Fruit fly (Drosophila melanogaster) whole organism, embryonic: ENCODE results near the gene CG6901.

Experiments used
- Abd-B ChIP-seq: fragments of 200-800 bp; sonication (Bioruptor generic); optimal IDR thresholded peaks from 2 replicates; lab custom pipeline; 2018; ENCODE audit warnings: missing biosample characterization, mild to moderate bottlenecking, missing genetic modification characterization, moderate library complexity
- C15 ChIP-seq: fragments of 200-800 bp; sonication (Bioruptor generic); IDR thresholded peaks from 3 replicates; pipeline ENCODE4 v1.3.6; 2022; ENCODE audit warnings: missing biosample characterization, missing genetic modification characterization
- CG10267 ChIP-seq: fragments of 200-800 bp; sonication (Bioruptor generic); optimal IDR thresholded peaks from 2 replicates; lab custom pipeline; 2018; ENCODE audit warnings: missing biosample characterization, mild to moderate bottlenecking, missing genetic modification characterization, moderate library complexity
- CG11085 ChIP-seq: fragments of 200-800 bp; sonication (Bioruptor generic); IDR thresholded peaks from 2 replicates; pipeline ENCODE4 v1.3.6; 2022; ENCODE audit warnings: missing biosample characterization, missing genetic modification characterization
- CG11398 ChIP-seq: fragments of 200-800 bp; sonication (Bioruptor generic); optimal IDR thresholded peaks from 2 replicates; lab custom pipeline; 2016; ENCODE audit warnings: missing biosample characterization, missing genetic modification characterization
- CG14860 ChIP-seq: fragments of 200-800 bp; sonication (Bioruptor generic); IDR thresholded peaks from 3 replicates; pipeline ENCODE4 v1.3.6; 2022; ENCODE audit warnings: missing biosample characterization, missing genetic modification characterization; ENCODE audit not compliant: partially characterized antibody
- CG15073 ChIP-seq: fragments of 200-800 bp; sonication (Bioruptor generic); optimal IDR thresholded peaks from 2 replicates; lab custom pipeline; 2016; ENCODE audit warnings: missing biosample characterization, missing genetic modification characterization
- CG15514 ChIP-seq: fragments of 200-800 bp; sonication (Bioruptor generic); optimal IDR thresholded peaks from 3 replicates; lab custom pipeline; 2017; ENCODE audit warnings: missing biosample characterization, missing genetic modification characterization, mild to moderate bottlenecking, moderate library complexity, missing genetic modification reagents
- CG16863 ChIP-seq: fragments of 200-800 bp; sonication (Bioruptor generic); optimal IDR thresholded peaks from 3 replicates; lab custom pipeline; 2016; ENCODE audit warnings: missing biosample characterization, missing genetic modification characterization
- CG2199 ChIP-seq: fragments of 200-800 bp; sonication (Bioruptor generic); IDR thresholded peaks from 3 replicates; pipeline ENCODE4 v1.3.6; 2022; ENCODE audit warnings: missing biosample characterization, missing genetic modification characterization
- CG8924 ChIP-seq: fragments of 200-800 bp; optimal IDR thresholded peaks from 3 replicates; lab custom pipeline; 2019; ENCODE audit warnings: missing biosample characterization, mild to moderate bottlenecking, missing genetic modification characterization, moderate library complexity
- CTCF ChIP-seq: fragments of 200-800 bp; sonication (Bioruptor generic); optimal IDR thresholded peaks from 2 replicates; lab custom pipeline; 2017; ENCODE audit warnings: missing biosample characterization, mild to moderate bottlenecking, missing genetic modification characterization, moderate library complexity
- D ChIP-seq, 2 experiments: fragments of 200-800 bp in 1 of 2; fragments of >200 bp in 1 of 2; sonication (Bioruptor generic) in 1 of 2; optimal IDR thresholded peaks; 2 replicates in 1 of 2; 3 replicates in 1 of 2; lab custom pipeline; 2017; ENCODE audit warnings: mild to moderate bottlenecking in 1 of 2, missing biosample characterization in 1 of 2, missing genetic modification characterization in 1 of 2, missing genetic modification reagents in 1 of 2
- Dip2 ChIP-seq: fragments of 200-800 bp; sonication (Bioruptor generic); IDR thresholded peaks from 2 replicates; pipeline ENCODE4 v1.3.6; 2022; ENCODE audit warnings: missing biosample characterization, missing genetic modification characterization
- Dp ChIP-seq: fragments of 200-800 bp; sonication (Bioruptor generic); optimal IDR thresholded peaks from 2 replicates; lab custom pipeline; 2018; ENCODE audit warnings: missing biosample characterization, mild to moderate bottlenecking, missing genetic modification characterization, moderate library complexity
- E2f2 ChIP-seq: fragments of 200-800 bp; sonication (Bioruptor generic); IDR thresholded peaks from 2 replicates; pipeline ENCODE4 v1.3.6; 2022; ENCODE audit warnings: missing biosample characterization, missing genetic modification characterization
- Fer2 ChIP-seq: fragments of 200-800 bp; sonication (Bioruptor generic); optimal IDR thresholded peaks from 2 replicates; lab custom pipeline; 2018; ENCODE audit warnings: missing biosample characterization, mild to moderate bottlenecking, missing genetic modification characterization, moderate library complexity
- HLH3B ChIP-seq: fragments of 200-800 bp; sonication (Bioruptor generic); IDR thresholded peaks from 2 replicates; pipeline ENCODE4 v1.3.6; 2022; ENCODE audit warnings: missing biosample characterization, missing genetic modification characterization
- Hmx ChIP-seq: fragments of 200-800 bp; sonication (Bioruptor generic); optimal IDR thresholded peaks from 2 replicates; lab custom pipeline; 2016; ENCODE audit warnings: missing biosample characterization, missing genetic modification characterization
- Hsf ChIP-seq: fragments of 200-800 bp; sonication (Bioruptor generic); optimal IDR thresholded peaks from 3 replicates; lab custom pipeline; 2016; ENCODE audit warnings: missing biosample characterization, missing genetic modification characterization
- Lhr ChIP-seq: fragments of 200-800 bp; sonication (Bioruptor generic); optimal IDR thresholded peaks from 3 replicates; lab custom pipeline; 2017; ENCODE audit warnings: mild to moderate bottlenecking, missing biosample characterization, missing genetic modification reagents, missing genetic modification characterization
- MTF-1 ChIP-seq: fragments of 200-800 bp; sonication (Bioruptor generic); optimal IDR thresholded peaks from 2 replicates; lab custom pipeline; 2018; ENCODE audit warnings: missing biosample characterization, mild to moderate bottlenecking, missing genetic modification characterization, borderline replicate concordance
- Meics ChIP-seq: fragments of 200-800 bp; sonication (Bioruptor generic); optimal IDR thresholded peaks from 2 replicates; lab custom pipeline; 2017; ENCODE audit warnings: missing biosample characterization, mild to moderate bottlenecking, missing genetic modification characterization
- Myb ChIP-seq: fragments of 200-800 bp; sonication (Bioruptor generic); optimal IDR thresholded peaks from 2 replicates; lab custom pipeline; 2016; ENCODE audit warnings: missing biosample characterization, missing genetic modification characterization
- Taf1 ChIP-seq: fragments of 200-800 bp; sonication (Bioruptor generic); IDR thresholded peaks from 2 replicates; pipeline ENCODE4 v1.3.6; 2022; ENCODE audit warnings: missing biosample characterization, missing genetic modification characterization
- ac ChIP-seq: fragments of 200-800 bp; sonication (Bioruptor generic); optimal IDR thresholded peaks from 3 replicates; lab custom pipeline; 2017; ENCODE audit warnings: missing biosample characterization, mild to moderate bottlenecking, missing genetic modification characterization
- az2 ChIP-seq: fragments of 200-800 bp; sonication (Bioruptor generic); optimal IDR thresholded peaks from 3 replicates; lab custom pipeline; 2016; ENCODE audit warnings: missing biosample characterization, missing genetic modification characterization
- bigmax ChIP-seq: fragments of 200-800 bp; sonication (Bioruptor generic); optimal IDR thresholded peaks from 2 replicates; lab custom pipeline; 2018; ENCODE audit warnings: missing biosample characterization, mild to moderate bottlenecking, missing genetic modification characterization
- cad ChIP-seq: fragments of >200 bp; optimal IDR thresholded peaks from 2 replicates; lab custom pipeline; 2017; ENCODE audit warnings: missing biosample characterization, missing genetic modification characterization
- grn ChIP-seq: fragments of 200-800 bp; sonication (Bioruptor generic); optimal IDR thresholded peaks from 3 replicates; lab custom pipeline; 2017; ENCODE audit warnings: missing biosample characterization, missing genetic modification characterization
- gsb-n ChIP-seq: fragments of 200-800 bp; sonication (Bioruptor generic); optimal IDR thresholded peaks from 3 replicates; lab custom pipeline; 2018; ENCODE audit warnings: missing biosample characterization, mild to moderate bottlenecking, missing genetic modification characterization
- gt ChIP-seq: fragments of 200-800 bp; sonication (Bioruptor generic); IDR thresholded peaks from 2 replicates; pipeline ENCODE4 v1.3.6; 2022; ENCODE audit warnings: missing biosample characterization, missing genetic modification characterization
- her ChIP-seq: fragments of 200-800 bp; sonication (Bioruptor generic); optimal IDR thresholded peaks from 2 replicates; lab custom pipeline; 2016; ENCODE audit warnings: missing biosample characterization, missing genetic modification characterization
- klu ChIP-seq: fragments of 200-800 bp; sonication (Bioruptor generic); IDR thresholded peaks from 2 replicates; pipeline ENCODE4 v1.3.6; 2022; ENCODE audit warnings: missing biosample characterization, missing genetic modification characterization
- knrl ChIP-seq: fragments of 200-800 bp; sonication (Bioruptor generic); IDR thresholded peaks from 3 replicates; pipeline ENCODE4 v1.3.6; 2022; ENCODE audit warnings: missing biosample characterization, missing genetic modification characterization; ENCODE audit not compliant: partially characterized antibody
- luna ChIP-seq: fragments of 200-800 bp; sonication (Bioruptor generic); optimal IDR thresholded peaks from 2 replicates; lab custom pipeline; 2016; ENCODE audit warnings: missing biosample characterization, missing genetic modification characterization
- p53 ChIP-seq: fragments of 200-800 bp; sonication (Bioruptor generic); optimal IDR thresholded peaks from 2 replicates; lab custom pipeline; 2016; ENCODE audit warnings: missing biosample characterization, missing genetic modification characterization
- pb ChIP-seq: fragments of 200-800 bp; sonication (Bioruptor generic); optimal IDR thresholded peaks from 3 replicates; lab custom pipeline; 2016; ENCODE audit warnings: missing biosample characterization, missing genetic modification characterization
- pnt ChIP-seq: fragments of 200-800 bp; sonication (Bioruptor generic); optimal IDR thresholded peaks from 3 replicates; lab custom pipeline; 2016; ENCODE audit warnings: missing biosample characterization, missing genetic modification characterization
- pros ChIP-seq: fragments of 200-800 bp; sonication (Bioruptor generic); optimal IDR thresholded peaks from 3 replicates; lab custom pipeline; 2019; ENCODE audit warnings: missing biosample characterization, mild to moderate bottlenecking, missing genetic modification characterization, moderate library complexity
- sens ChIP-seq: fragments of 200-800 bp; sonication (Bioruptor generic); peaks from one replicate; lab custom pipeline; 2016; ENCODE audit warnings: missing biosample characterization, missing genetic modification characterization
- sens-2 ChIP-seq: fragments of 200-800 bp; sonication (Bioruptor generic); IDR thresholded peaks from 2 replicates; pipeline ENCODE4 v1.3.6; 2022; ENCODE audit warnings: missing biosample characterization, missing genetic modification characterization
- sima ChIP-seq: fragments of 200-800 bp; sonication (Bioruptor generic); optimal IDR thresholded peaks from 2 replicates; lab custom pipeline; 2016; ENCODE audit warnings: missing biosample characterization, missing genetic modification characterization
- stwl ChIP-seq: fragments of 200-800 bp; sonication (Bioruptor generic); optimal IDR thresholded peaks from 3 replicates; lab custom pipeline; 2018; ENCODE audit warnings: missing biosample characterization, mild to moderate bottlenecking, missing genetic modification characterization, moderate library complexity
- tin ChIP-seq: fragments of 200-800 bp; sonication (Bioruptor generic); optimal IDR thresholded peaks from 3 replicates; lab custom pipeline; 2016; ENCODE audit warnings: missing biosample characterization, missing genetic modification characterization
- trh ChIP-seq: fragments of 200-800 bp; sonication (Bioruptor generic); optimal IDR thresholded peaks from 2 replicates; lab custom pipeline; 2016; ENCODE audit warnings: missing biosample characterization, missing genetic modification characterization
- zen ChIP-seq: fragments of 200-800 bp; sonication (Bioruptor generic); optimal IDR thresholded peaks from 3 replicates; lab custom pipeline; 2018; ENCODE audit warnings: missing biosample characterization, mild to moderate bottlenecking, missing genetic modification characterization, moderate library complexity

CG6901 gene

DNA sequence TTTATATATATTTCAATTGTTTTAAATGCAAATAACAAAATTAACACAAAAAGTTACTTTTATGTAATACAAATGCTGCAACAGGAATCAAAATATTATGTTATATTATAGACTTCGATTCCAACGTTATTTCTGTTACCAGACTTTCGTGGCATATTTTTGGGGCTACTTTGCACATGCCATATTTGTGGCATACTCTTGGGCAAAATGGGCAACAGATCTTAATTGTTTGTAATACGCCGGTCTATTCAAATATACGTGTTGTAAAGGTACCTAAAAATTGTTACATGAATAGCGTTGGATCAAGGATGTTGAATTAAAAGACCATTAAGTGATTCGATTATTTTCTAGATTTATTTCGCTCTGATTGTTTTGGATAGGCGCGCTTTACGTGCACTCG is 50.9 kb downstream of the CG6901 start:
- TF ChIP-seq Hsf = no peak
- TF ChIP-seq CG11085 = no peak
- peak; percentile 99 for TF ChIP-seq stwl (tag; lab: Kevin White, UChicago)
- no peak for TF ChIP-seq p53 (GFP tag; lab: Kevin White, UChicago)
- peak; percentile 71 for TF ChIP-seq zen (tag; lab: Kevin White, UChicago)
- TF ChIP-seq Dp (GFP tag; lab: Kevin White, UChicago) = peak; percentile 73
- no peak for TF ChIP-seq her (GFP tag; lab: Kevin White, UChicago)
- TF ChIP-seq Fer2 (tag; lab: Kevin White, UChicago) = no peak
- peak; percentile 58 for TF ChIP-seq CTCF
- no peak for TF ChIP-seq ac
- TF ChIP-seq pnt (GFP tag; lab: Kevin White, UChicago) = no peak
- TF ChIP-seq Taf1 (GFP tag; lab: Robert Waterston, UW) = no peak
- no peak for TF ChIP-seq D (optimal IDR thresholded peaks at IDR 0.05; lab: Kevin White, UChicago)
- TF ChIP-seq D (GFP tag; optimal IDR thresholded peaks at IDR 0.05; lab: Kevin White, UChicago) = no peak
- no peak for TF ChIP-seq luna (GFP tag; lab: Kevin White, UChicago)
- TF ChIP-seq CG15073 = no peak
- TF ChIP-seq Lhr = peak; percentile 35
- no peak for TF ChIP-seq CG14860 (GFP tag; lab: Robert Waterston, UW)
- TF ChIP-seq Myb (GFP tag; lab: Kevin White, UChicago) = peak; percentile 0
- no peak for TF ChIP-seq CG16863 (GFP tag; lab: Kevin White, UChicago)
- no peak for TF ChIP-seq gsb-n (tag; lab: Kevin White, UChicago)
- peak; percentile 47; the same call in 1 of the 3 replicates for TF ChIP-seq CG2199 (GFP tag; lab: Robert Waterston, UW)
- TF ChIP-seq MTF-1 (GFP tag; lab: Kevin White, UChicago) = no peak
- TF ChIP-seq C15 (GFP tag; lab: Robert Waterston, UW) = no peak
- no peak for TF ChIP-seq az2 (GFP tag; lab: Kevin White, UChicago)
- TF ChIP-seq sens-2 (GFP tag; lab: Robert Waterston, UW) = no peak
- no peak for TF ChIP-seq trh (GFP tag; lab: Kevin White, UChicago)
- no peak for TF ChIP-seq Hmx (GFP tag; lab: Kevin White, UChicago)
- no peak for TF ChIP-seq HLH3B (GFP tag; lab: Robert Waterston, UW)
- TF ChIP-seq E2f2 (GFP tag; lab: Robert Waterston, UW) = peak; percentile 79
- TF ChIP-seq cad = no peak
- no peak for TF ChIP-seq klu
- TF ChIP-seq grn (GFP tag; lab: Kevin White, UChicago) = no peak
- TF ChIP-seq Dip2 (GFP tag; lab: Robert Waterston, UW) = no peak
- TF ChIP-seq knrl = no peak
- no peak for TF ChIP-seq sima (GFP tag; lab: Kevin White, UChicago)
- TF ChIP-seq CG8924 (tag; lab: Kevin White, UChicago) = no peak
- no peak for TF ChIP-seq Meics (GFP tag; lab: Kevin White, UChicago)
- TF ChIP-seq CG11398 (GFP tag; lab: Kevin White, UChicago) = no peak
- no peak for TF ChIP-seq pros (GFP tag; lab: Kevin White, UChicago)
- no peak for TF ChIP-seq pb (GFP tag; lab: Kevin White, UChicago)
- peak; percentile 68 for TF ChIP-seq CG10267
- TF ChIP-seq tin (GFP tag; lab: Kevin White, UChicago) = no peak
- no peak for TF ChIP-seq CG15514 (GFP tag; lab: Kevin White, UChicago)
- TF ChIP-seq bigmax (GFP tag; lab: Kevin White, UChicago) = no peak
- TF ChIP-seq sens (GFP tag; lab: Kevin White, UChicago) = peak; percentile 71
- TF ChIP-seq gt (GFP tag; lab: Robert Waterston, UW) = no peak
- TF ChIP-seq Abd-B (GFP tag; lab: Kevin White, UChicago) = no peak
